Worm (Caenorhabditis elegans) whole organism, young adult: Measurements from ENCODE around the gene sun-1.

ENCODE experiments used
- B0019.2 ChIP-seq: fragments of 200-800 bp; sonication (Bioruptor generic); conservative IDR thresholded peaks from 2 replicates; pipeline ENCODE4 v1.3.6; 2022; ENCODE audit warnings: missing genetic modification reagents, missing genetic modification characterization, missing compliant biosample characterization
- B0261.1 ChIP-seq: sonication (generic microtip); optimal IDR thresholded peaks from 2 replicates; lab custom pipeline; 2016; ENCODE audit warnings: mild to moderate bottlenecking, missing genetic modification characterization, moderate library complexity, missing compliant biosample characterization
- B0336.3 ChIP-seq: fragments of 200-800 bp; sonication (Bioruptor generic); IDR thresholded peaks from 2 replicates; pipeline ENCODE4 v1.3.6; 2022; ENCODE audit warnings: missing genetic modification characterization, missing compliant biosample characterization
- D2030.7 ChIP-seq: fragments of 200-800 bp; sonication (Bioruptor generic); IDR thresholded peaks from 2 replicates; pipeline ENCODE4 v1.3.6; 2022; ENCODE audit warnings: missing genetic modification reagents, missing genetic modification characterization, missing compliant biosample characterization
- F23B12.7 ChIP-seq: sonication (generic microtip); optimal IDR thresholded peaks from 2 replicates; lab custom pipeline; 2017; ENCODE audit warnings: missing genetic modification characterization, mild to moderate bottlenecking, missing compliant biosample characterization, antibody characterized with exemption, moderate library complexity; ENCODE audit not compliant: insufficient read depth
- F49E8.2 ChIP-seq: sonication (generic microtip); optimal IDR thresholded peaks from 3 replicates; lab custom pipeline; 2017; ENCODE audit warnings: missing genetic modification characterization, mild to moderate bottlenecking, missing compliant biosample characterization, antibody characterized with exemption, moderate library complexity; ENCODE audit not compliant: insufficient read depth
- Y53G8AR.9 ChIP-seq: fragments of 200-800 bp; sonication (Bioruptor generic); conservative IDR thresholded peaks from 2 replicates; pipeline ENCODE4 v1.3.6; 2022; ENCODE audit warnings: missing genetic modification reagents, missing genetic modification characterization, missing compliant biosample characterization
- Y67H2A.10 ChIP-seq: fragments of 200-800 bp; sonication (Bioruptor generic); conservative IDR thresholded peaks from 2 replicates; pipeline ENCODE4 v1.3.6; 2022; ENCODE audit warnings: missing genetic modification reagents, missing genetic modification characterization, missing compliant biosample characterization
- Y79H2A.3 ChIP-seq: fragments of 200-800 bp; sonication (Bioruptor generic); conservative IDR thresholded peaks from 2 replicates; pipeline ENCODE4 v1.3.6; 2022; ENCODE audit warnings: missing genetic modification reagents, missing genetic modification characterization, missing compliant biosample characterization
- ama-1 ChIP-seq, 3 experiments: fragments of 150-350 bp in 1 of 3; sonication (generic microtip) in 2 of 3; optimal IDR thresholded peaks; 2 replicates each; lab custom pipeline; 2014 to 2018; ENCODE audit warnings: missing biosample characterization in 2 of 3, missing genetic modification characterization in 2 of 3, missing genetic modification reagents in 2 of 3
- aptf-2 ChIP-seq: fragments of 200-800 bp; sonication (Bioruptor generic); conservative IDR thresholded peaks from 2 replicates; pipeline ENCODE4 v1.3.6; 2022; ENCODE audit warnings: missing genetic modification reagents, missing genetic modification characterization, missing compliant biosample characterization
- aptf-3 ChIP-seq: fragments of 200-800 bp; sonication (Bioruptor generic); IDR thresholded peaks from 2 replicates; pipeline ENCODE4 v1.3.6; 2022; ENCODE audit warnings: missing genetic modification characterization, missing compliant biosample characterization
- atf-7 ChIP-seq: sonication (generic microtip); optimal IDR thresholded peaks from 2 replicates; lab custom pipeline; 2017; ENCODE audit warnings: mild to moderate bottlenecking, missing genetic modification characterization, missing compliant biosample characterization
- attf-5 ChIP-seq: fragments of 200-800 bp; sonication (Bioruptor generic); optimal IDR thresholded peaks from 2 replicates; lab custom pipeline; 2018; ENCODE audit warnings: mild to moderate bottlenecking, missing genetic modification characterization, missing compliant biosample characterization
- ccch-3 ChIP-seq: fragments of 200-800 bp; sonication (Bioruptor generic); optimal IDR thresholded peaks from 2 replicates; lab custom pipeline; 2018; ENCODE audit warnings: mild to moderate bottlenecking, missing genetic modification characterization, missing compliant biosample characterization
- cebp-2 ChIP-seq: fragments of 200-800 bp; sonication (Bioruptor generic); IDR thresholded peaks from 2 replicates; pipeline ENCODE4 v1.3.6; 2022; ENCODE audit warnings: missing genetic modification characterization, missing compliant biosample characterization
- ceh-40 ChIP-seq: fragments of 200-800 bp; sonication (Bioruptor generic); IDR thresholded peaks from 2 replicates; pipeline ENCODE4 v1.3.6; 2022; ENCODE audit warnings: missing genetic modification characterization, missing compliant biosample characterization
- dox-1 ChIP-seq: fragments of 200-800 bp; sonication (Bioruptor generic); IDR thresholded peaks from 2 replicates; pipeline ENCODE4 v1.3.6; 2022; ENCODE audit warnings: missing genetic modification reagents, missing genetic modification characterization, missing compliant biosample characterization
- dpl-1 ChIP-seq: fragments of 150-350 bp; optimal IDR thresholded peaks from 2 replicates; lab custom pipeline; 2014; ENCODE audit warnings: missing biosample characterization, missing genetic modification reagents, missing genetic modification characterization
- egrh-3 ChIP-seq: fragments of 200-800 bp; sonication (Bioruptor generic); IDR thresholded peaks from 2 replicates; pipeline ENCODE4 v1.3.6; 2022; ENCODE audit warnings: missing genetic modification reagents, missing genetic modification characterization, missing compliant biosample characterization
- ekl-4 ChIP-seq: fragments of 200-800 bp; sonication (Bioruptor generic); IDR thresholded peaks from 2 replicates; pipeline ENCODE4 v1.3.6; 2022; ENCODE audit warnings: missing genetic modification reagents, missing genetic modification characterization, missing compliant biosample characterization
- ets-4 ChIP-seq: fragments of 200-800 bp; sonication (Bioruptor generic); optimal IDR thresholded peaks from 2 replicates; lab custom pipeline; 2018; ENCODE audit warnings: mild to moderate bottlenecking, missing genetic modification characterization, missing compliant biosample characterization
- hlh-12 ChIP-seq: sonication (generic microtip); optimal IDR thresholded peaks from 2 replicates; lab custom pipeline; 2016; ENCODE audit warnings: missing genetic modification characterization, missing compliant biosample characterization
- hsf-1 ChIP-seq: fragments of 200-800 bp; sonication (Bioruptor generic); IDR thresholded peaks from 2 replicates; pipeline ENCODE4 v1.3.6; 2022; ENCODE audit warnings: missing genetic modification reagents, missing genetic modification characterization, missing compliant biosample characterization
- lag-1 ChIP-seq: fragments of 200-800 bp; sonication (Bioruptor generic); IDR thresholded peaks from 2 replicates; pipeline ENCODE4 v1.3.6; 2022; ENCODE audit warnings: missing genetic modification reagents, missing genetic modification characterization, missing compliant biosample characterization
- let-607 ChIP-seq, 2 experiments: fragments of 200-800 bp in 1 of 2; sonication (Bioruptor generic) in 1 of 2; sonication (generic microtip) in 1 of 2; optimal IDR thresholded peaks; 2 replicates each; lab custom pipeline; 2016 to 2018; ENCODE audit warnings: mild to moderate bottlenecking in 2 of 2, missing compliant biosample characterization in 2 of 2, missing genetic modification characterization in 2 of 2, moderate library complexity in 2 of 2, missing genotype in 1 of 2
- lir-1 ChIP-seq: fragments of 200-800 bp; sonication (Bioruptor generic); conservative IDR thresholded peaks from 2 replicates; pipeline ENCODE4 v1.3.6; 2022; ENCODE audit warnings: missing genetic modification reagents, missing genetic modification characterization, missing compliant biosample characterization
- lsy-27 ChIP-seq: sonication (generic microtip); optimal IDR thresholded peaks from 2 replicates; lab custom pipeline; 2017; ENCODE audit warnings: missing genetic modification characterization, mild to moderate bottlenecking, missing compliant biosample characterization, antibody characterized with exemption, missing genotype, borderline replicate concordance; ENCODE audit not compliant: insufficient read depth
- madf-10 ChIP-seq: sonication (generic microtip); optimal IDR thresholded peaks from 2 replicates; lab custom pipeline; 2016; ENCODE audit warnings: mild to moderate bottlenecking, missing genetic modification characterization, missing compliant biosample characterization
- mxl-1 ChIP-seq: sonication (generic microtip); optimal IDR thresholded peaks from 2 replicates; lab custom pipeline; 2016; ENCODE audit warnings: missing genetic modification characterization, missing compliant biosample characterization
- nfya-1 ChIP-seq: sonication (generic microtip); optimal IDR thresholded peaks from 2 replicates; lab custom pipeline; 2017; ENCODE audit warnings: antibody characterized with exemption, missing compliant biosample characterization, missing genetic modification characterization, borderline replicate concordance; ENCODE audit not compliant: insufficient read depth
- nhr-120 ChIP-seq: fragments of 200-800 bp; sonication (Bioruptor generic); IDR thresholded peaks from 2 replicates; pipeline ENCODE4 v1.3.6; 2022; ENCODE audit warnings: missing genetic modification characterization, missing compliant biosample characterization
- nhr-27 ChIP-seq: fragments of 200-800 bp; sonication (Bioruptor generic); optimal IDR thresholded peaks from 2 replicates; lab custom pipeline; 2018; ENCODE audit warnings: mild to moderate bottlenecking, missing genetic modification characterization, moderate library complexity, missing compliant biosample characterization
- nhr-80 ChIP-seq: sonication (generic microtip); optimal IDR thresholded peaks from 2 replicates; lab custom pipeline; 2016; ENCODE audit warnings: missing genetic modification characterization, missing compliant biosample characterization
- pha-4 ChIP-seq: fragments of 150-350 bp; sonication (generic microtip); optimal IDR thresholded peaks from 2 replicates; lab custom pipeline; 2014; ENCODE audit warnings: missing biosample characterization, missing genetic modification reagents, missing genetic modification characterization
- rpc-1 ChIP-seq, 2 experiments: fragments of 150-350 bp in 1 of 2; sonication (generic microtip) in 1 of 2; optimal IDR thresholded peaks; 2 replicates each; lab custom pipeline; 2014 to 2018; ENCODE audit warnings: missing biosample characterization in 1 of 2, missing genetic modification characterization in 1 of 2, missing genetic modification reagents in 1 of 2, missing genotype in 1 of 2
- sdz-38 ChIP-seq: sonication (generic microtip); optimal IDR thresholded peaks from 2 replicates; lab custom pipeline; 2016; ENCODE audit warnings: missing genotype, missing genetic modification characterization, missing compliant biosample characterization
- sptf-2 ChIP-seq: fragments of 200-800 bp; sonication (Bioruptor generic); optimal IDR thresholded peaks from 2 replicates; lab custom pipeline; 2018; ENCODE audit warnings: mild to moderate bottlenecking, missing genetic modification characterization, missing compliant biosample characterization
- xnd-1 ChIP-seq: sonication (generic microtip); optimal IDR thresholded peaks from 2 replicates; lab custom pipeline; 2016; ENCODE audit warnings: missing genotype, missing genetic modification reagents, missing genetic modification characterization, missing compliant biosample characterization
- zim-3 ChIP-seq: sonication (generic microtip); optimal IDR thresholded peaks from 2 replicates; lab custom pipeline; 2017; ENCODE audit warnings: mild to moderate bottlenecking, missing genetic modification characterization, moderate library complexity, missing compliant biosample characterization
- ztf-22 ChIP-seq: fragments of 200-800 bp; sonication (Bioruptor generic); optimal IDR thresholded peaks from 2 replicates; lab custom pipeline; 2018; ENCODE audit warnings: mild to moderate bottlenecking, missing genetic modification characterization, moderate library complexity, missing compliant biosample characterization

sun-1 gene

ce11 chrV:13229538-13229937 is 36.2 kb upstream of the sun-1 start:
- no peak for TF ChIP-seq nfya-1 (tag; lab: Kevin White, UChicago)

DNA sequence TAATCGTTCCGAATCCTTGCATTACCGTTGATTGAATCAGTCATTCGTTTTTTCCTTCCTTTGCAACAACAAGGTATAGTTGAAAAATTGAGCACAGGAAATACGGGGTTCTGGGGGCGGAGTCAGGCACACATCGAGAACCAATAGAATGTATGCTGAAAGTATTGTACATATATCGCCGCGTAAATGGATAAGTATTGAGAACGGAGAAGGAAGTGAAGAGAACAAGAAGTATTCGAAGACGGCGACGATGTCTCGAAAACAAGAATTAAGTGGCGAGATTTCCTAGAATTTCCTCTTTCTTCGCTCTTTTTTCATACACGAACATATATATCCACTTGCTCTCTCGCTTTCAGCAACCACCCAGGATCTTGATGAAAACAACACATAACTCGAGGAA is 27.7 kb upstream of the sun-1 start:
- TF ChIP-seq zim-3 (no peak), hsf-1 (GFP tag; lab: Robert Waterston, UW) (no peak), ekl-4 (GFP tag; lab: Robert Waterston, UW) (no peak), xnd-1 (no peak), lsy-27 (tag; lab: Kevin White, UChicago) (no peak), mxl-1 (tag; lab: Kevin White, UChicago) (no peak), lag-1 (GFP tag; lab: Robert Waterston, UW) (no peak), sdz-38 (tag; lab: Kevin White, UChicago) (no peak), nhr-120 (GFP tag; lab: Robert Waterston, UW) (no peak), Y79H2A.3 (GFP tag; lab: Robert Waterston, UW) (no peak), rpc-1 (optimal IDR thresholded peaks at IDR 0.05; lab: Kevin White, UChicago) (no peak), rpc-1 (tag; optimal IDR thresholded peaks at IDR 0.05; lab: Kevin White, UChicago) (no peak), F49E8.2 (tag; lab: Kevin White, UChicago) (no peak), dox-1 (no peak)

- TF ChIP-seq B0019.2 (GFP tag; lab: Robert Waterston, UW): no peak
- peak in 1 of 2 experiments; percentile 41 for TF ChIP-seq let-607 (tag; optimal IDR thresholded peaks at IDR 0.05; lab: Kevin White, UChicago)
- peak; percentile 66 for TF ChIP-seq atf-7
- TF ChIP-seq B0261.1 (tag; lab: Kevin White, UChicago): no peak
- TF ChIP-seq egrh-3 (GFP tag; lab: Robert Waterston, UW): no peak
- no peak for TF ChIP-seq D2030.7 (GFP tag; lab: Robert Waterston, UW)
- TF ChIP-seq aptf-3 (GFP tag; lab: Robert Waterston, UW): no peak
- no peak for TF ChIP-seq lir-1 (GFP tag; lab: Robert Waterston, UW)
- no peak for TF ChIP-seq hlh-12 (tag; lab: Kevin White, UChicago)
- TF ChIP-seq sdz-38 (tag; lab: Kevin White, UChicago): no peak
- no peak for TF ChIP-seq ekl-4 (GFP tag; lab: Robert Waterston, UW)
- no peak for TF ChIP-seq aptf-2
- no peak for TF ChIP-seq dpl-1 (GFP tag; lab: Kevin White, UChicago)
- TF ChIP-seq ceh-40 (GFP tag; lab: Robert Waterston, UW): no peak
- no peak for TF ChIP-seq sptf-2
- no peak for TF ChIP-seq ccch-3 (GFP tag; lab: Kevin White, UChicago)
- no peak for TF ChIP-seq Y67H2A.10 (GFP tag; lab: Robert Waterston, UW)
- no peak for TF ChIP-seq nfya-1 (tag; lab: Kevin White, UChicago)
- TF ChIP-seq nhr-120 (GFP tag; lab: Robert Waterston, UW): no peak
- TF ChIP-seq ets-4 (GFP tag; lab: Kevin White, UChicago): peak; percentile 25
- no peak for TF ChIP-seq cebp-2 (GFP tag; lab: Robert Waterston, UW)
- TF ChIP-seq Y53G8AR.9 (GFP tag; lab: Robert Waterston, UW): no peak
- TF ChIP-seq nhr-80 (tag; lab: Kevin White, UChicago): peak; percentile 91
- TF ChIP-seq pha-4: peak; percentile 42
- no peak for TF ChIP-seq F23B12.7 (tag; lab: Kevin White, UChicago)
- no peak for TF ChIP-seq B0336.3 (GFP tag; lab: Robert Waterston, UW)
- no peak for TF ChIP-seq madf-10 (tag; lab: Kevin White, UChicago)
- TF ChIP-seq nhr-27 (tag; lab: Kevin White, UChicago): no peak
- no peak for TF ChIP-seq attf-5 (GFP tag; lab: Kevin White, UChicago)
- TF ChIP-seq ama-1 (optimal IDR thresholded peaks at IDR 0.05; lab: Kevin White, UChicago): no peak
- no peak for TF ChIP-seq ama-1 (GFP tag; optimal IDR thresholded peaks at IDR 0.05; lab: Kevin White, UChicago)
- peak; percentile 40 for TF ChIP-seq ztf-22 (GFP tag; lab: Kevin White, UChicago)
Measured at ce11 chrV:13212584-13212983, 19.2 kb upstream of the sun-1 start.
